Fruit fly (Drosophila melanogaster) whole organism, embryonic: ENCODE results near the gene Gyc89Da.
A peak's percentile ranks its signal among the peaks of the same experiment; 100 is the strongest.

Experiments
- Abd-B ChIP-seq: fragments of 200-800 bp; sonication (Bioruptor generic); optimal IDR thresholded peaks from 2 replicates; lab custom pipeline; 2018; ENCODE audit warnings: missing biosample characterization, mild to moderate bottlenecking, missing genetic modification characterization, moderate library complexity
- CG10565 ChIP-seq: fragments of 200-800 bp; sonication (Bioruptor generic); optimal IDR thresholded peaks from 3 replicates; lab custom pipeline; 2016; ENCODE audit warnings: missing biosample characterization, mild to moderate bottlenecking, missing genetic modification characterization
- CG14014 ChIP-seq: fragments of 200-800 bp; sonication (Bioruptor generic); IDR thresholded peaks from 2 replicates; pipeline ENCODE4 v1.3.6; 2022; ENCODE audit warnings: missing biosample characterization, missing genetic modification characterization
- CG15601 ChIP-seq: fragments of 200-800 bp; sonication (Bioruptor generic); optimal IDR thresholded peaks from 3 replicates; lab custom pipeline; 2019; ENCODE audit warnings: missing biosample characterization, mild to moderate bottlenecking, missing genetic modification characterization, moderate library complexity
- CG16863 ChIP-seq: fragments of 200-800 bp; sonication (Bioruptor generic); optimal IDR thresholded peaks from 3 replicates; lab custom pipeline; 2016; ENCODE audit warnings: missing biosample characterization, missing genetic modification characterization
- CG17328 ChIP-seq: fragments of 200-800 bp; sonication (Bioruptor generic); IDR thresholded peaks from 2 replicates; pipeline ENCODE4 v1.3.6; 2022; ENCODE audit warnings: missing biosample characterization, missing genetic modification characterization
- CG2120 ChIP-seq: fragments of 200-800 bp; sonication (Bioruptor generic); optimal IDR thresholded peaks from 3 replicates; lab custom pipeline; 2016; ENCODE audit warnings: missing biosample characterization, missing genetic modification characterization
- CG2129 ChIP-seq: fragments of 200-800 bp; sonication (Bioruptor generic); IDR thresholded peaks from 2 replicates; pipeline ENCODE4 v1.3.6; 2022; ENCODE audit warnings: missing biosample characterization, missing genetic modification characterization; ENCODE audit not compliant: partially characterized antibody
- CG2678 ChIP-seq: fragments of 200-800 bp; sonication (Bioruptor generic); optimal IDR thresholded peaks from 3 replicates; lab custom pipeline; 2019; ENCODE audit warnings: missing biosample characterization, mild to moderate bottlenecking, missing genetic modification characterization, moderate library complexity
- CG31388 ChIP-seq: fragments of 200-800 bp; sonication (Bioruptor generic); optimal IDR thresholded peaks from 2 replicates; lab custom pipeline; 2016; ENCODE audit warnings: missing biosample characterization, missing genetic modification characterization
- CG34422 ChIP-seq: fragments of 200-800 bp; sonication (Bioruptor generic); IDR thresholded peaks from 3 replicates; pipeline ENCODE4 v1.3.6; 2022; ENCODE audit warnings: missing biosample characterization, missing genetic modification characterization
- CG42726 ChIP-seq: fragments of 200-800 bp; sonication (Bioruptor generic); IDR thresholded peaks from 2 replicates; pipeline ENCODE4 v1.3.6; 2022; ENCODE audit warnings: missing biosample characterization, missing genetic modification characterization; ENCODE audit not compliant: partially characterized antibody
- CG4282 ChIP-seq: fragments of 200-800 bp; sonication (Bioruptor generic); optimal IDR thresholded peaks from 2 replicates; lab custom pipeline; 2016; ENCODE audit warnings: missing biosample characterization, missing genetic modification characterization
- CG4328 ChIP-seq: fragments of 200-800 bp; sonication (Bioruptor generic); optimal IDR thresholded peaks from 3 replicates; lab custom pipeline; 2017; ENCODE audit warnings: missing biosample characterization, missing genetic modification reagents, missing genetic modification characterization
- CG43689 ChIP-seq: fragments of 200-800 bp; sonication (Bioruptor generic); IDR thresholded peaks from 2 replicates; pipeline ENCODE4 v1.3.6; 2022; ENCODE audit warnings: missing biosample characterization, missing genetic modification characterization
- CG4404 ChIP-seq: fragments of 200-800 bp; sonication (Bioruptor generic); IDR thresholded peaks from 2 replicates; pipeline ENCODE4 v1.3.6; 2022; ENCODE audit warnings: missing biosample characterization, missing genetic modification characterization
- CG4424 ChIP-seq: fragments of 200-800 bp; sonication (Bioruptor generic); optimal IDR thresholded peaks from 3 replicates; lab custom pipeline; 2016; ENCODE audit warnings: missing biosample characterization, missing genetic modification characterization
- CG4617 ChIP-seq: fragments of 200-800 bp; sonication (Bioruptor generic); optimal IDR thresholded peaks from 3 replicates; lab custom pipeline; 2016; ENCODE audit warnings: missing biosample characterization, missing genetic modification characterization, borderline replicate concordance
- CG5245 ChIP-seq: fragments of 200-800 bp; sonication (Bioruptor generic); optimal IDR thresholded peaks from 3 replicates; lab custom pipeline; 2016; ENCODE audit warnings: missing biosample characterization, missing genetic modification characterization
- CG6175 ChIP-seq: fragments of 200-800 bp; sonication (Bioruptor generic); IDR thresholded peaks from 3 replicates; pipeline ENCODE4 v1.3.6; 2022; ENCODE audit warnings: missing biosample characterization, missing genetic modification characterization
- CG6683 ChIP-seq: fragments of 200-800 bp; sonication (Bioruptor generic); optimal IDR thresholded peaks from 2 replicates; lab custom pipeline; 2017; ENCODE audit warnings: missing biosample characterization, mild to moderate bottlenecking, missing genetic modification characterization, missing genetic modification reagents
- CG8359 ChIP-seq: fragments of 200-800 bp; sonication (Bioruptor generic); optimal IDR thresholded peaks from 2 replicates; lab custom pipeline; 2017; ENCODE audit warnings: missing biosample characterization, mild to moderate bottlenecking, missing genetic modification characterization, borderline replicate concordance
- CG9876 ChIP-seq: fragments of 200-800 bp; sonication (Bioruptor generic); optimal IDR thresholded peaks from 2 replicates; lab custom pipeline; 2016; ENCODE audit warnings: missing biosample characterization, missing genetic modification characterization
- Dfd ChIP-seq, 2 experiments: fragments of >200 bp; optimal IDR thresholded peaks; 2 replicates each; lab custom pipeline; 2017; ENCODE audit warnings: missing biosample characterization in 2 of 2, missing genetic modification characterization in 2 of 2
- Dip2 ChIP-seq: fragments of 200-800 bp; sonication (Bioruptor generic); IDR thresholded peaks from 2 replicates; pipeline ENCODE4 v1.3.6; 2022; ENCODE audit warnings: missing biosample characterization, missing genetic modification characterization
- Ets65A ChIP-seq: fragments of 200-800 bp; sonication (Bioruptor generic); peaks from one replicate; lab custom pipeline; 2016; ENCODE audit warnings: missing biosample characterization, missing genetic modification characterization
- HmgD ChIP-seq: fragments of 200-800 bp; sonication (Bioruptor generic); optimal IDR thresholded peaks from 3 replicates; lab custom pipeline; 2016; ENCODE audit warnings: missing biosample characterization, missing genetic modification characterization
- Hr3 ChIP-seq: fragments of 200-800 bp; sonication (Bioruptor generic); optimal IDR thresholded peaks from 3 replicates; lab custom pipeline; 2016; ENCODE audit warnings: missing biosample characterization, missing genetic modification characterization
- MTF-1 ChIP-seq: fragments of 200-800 bp; sonication (Bioruptor generic); optimal IDR thresholded peaks from 2 replicates; lab custom pipeline; 2018; ENCODE audit warnings: missing biosample characterization, mild to moderate bottlenecking, missing genetic modification characterization, borderline replicate concordance
- NC2β ChIP-seq: fragments of 200-800 bp; sonication (Bioruptor generic); optimal IDR thresholded peaks from 2 replicates; lab custom pipeline; 2016; ENCODE audit warnings: missing biosample characterization, missing genetic modification characterization
- Ptx1 ChIP-seq: fragments of 200-800 bp; sonication (Bioruptor generic); IDR thresholded peaks from 2 replicates; pipeline ENCODE4 v1.3.6; 2022; ENCODE audit warnings: missing biosample characterization, missing genetic modification characterization
- Side ChIP-seq: fragments of 200-800 bp; sonication (Bioruptor generic); optimal IDR thresholded peaks from 2 replicates; lab custom pipeline; 2016; ENCODE audit warnings: missing biosample characterization, missing genetic modification characterization
- Sry-β ChIP-seq: fragments of 200-800 bp; sonication (Bioruptor generic); optimal IDR thresholded peaks from 2 replicates; lab custom pipeline; 2018; ENCODE audit warnings: missing biosample characterization, mild to moderate bottlenecking, missing genetic modification characterization, moderate library complexity
- ap ChIP-seq: fragments of 200-800 bp; sonication (Bioruptor generic); IDR thresholded peaks from 2 replicates; pipeline ENCODE4 v1.3.6; 2022; ENCODE audit warnings: missing biosample characterization, missing genetic modification characterization
- ase ChIP-seq: fragments of 200-800 bp; sonication (Bioruptor generic); IDR thresholded peaks from 3 replicates; pipeline ENCODE4 v1.3.6; 2022; ENCODE audit warnings: missing biosample characterization, missing genetic modification characterization
- ash1 ChIP-seq: fragments of 200-800 bp; sonication (Bioruptor generic); optimal IDR thresholded peaks from 2 replicates; lab custom pipeline; 2018; ENCODE audit warnings: missing biosample characterization, mild to moderate bottlenecking, missing genetic modification characterization
- dysf ChIP-seq: fragments of 200-800 bp; sonication (Bioruptor generic); IDR thresholded peaks from 3 replicates; pipeline ENCODE4 v1.3.6; 2022; ENCODE audit warnings: missing biosample characterization, missing genetic modification characterization
- gcm2 ChIP-seq: fragments of 200-800 bp; sonication (Bioruptor generic); optimal IDR thresholded peaks from 2 replicates; lab custom pipeline; 2016; ENCODE audit warnings: missing biosample characterization, missing genetic modification characterization
- grn ChIP-seq: fragments of 200-800 bp; sonication (Bioruptor generic); optimal IDR thresholded peaks from 3 replicates; lab custom pipeline; 2017; ENCODE audit warnings: missing biosample characterization, missing genetic modification characterization
- insv ChIP-seq, 2 experiments: fragments of 200-800 bp; sonication (Bioruptor generic); optimal IDR thresholded peaks; 3 replicates each; lab custom pipeline; 2016 to 2018; ENCODE audit warnings: missing biosample characterization in 2 of 2, missing genetic modification characterization in 2 of 2
- lola ChIP-seq, 3 experiments: fragments of >200 bp in 2 of 3; fragments of 200-800 bp in 1 of 3; sonication (Bioruptor generic) in 1 of 3; optimal IDR thresholded peaks; 2 replicates each; lab custom pipeline; 2017 to 2019; ENCODE audit warnings: missing biosample characterization in 3 of 3, missing genetic modification characterization in 3 of 3, mild to moderate bottlenecking in 1 of 3, moderate library complexity in 1 of 3
- pb ChIP-seq: fragments of 200-800 bp; sonication (Bioruptor generic); optimal IDR thresholded peaks from 3 replicates; lab custom pipeline; 2016; ENCODE audit warnings: missing biosample characterization, missing genetic modification characterization
- pnt ChIP-seq: fragments of 200-800 bp; sonication (Bioruptor generic); optimal IDR thresholded peaks from 3 replicates; lab custom pipeline; 2016; ENCODE audit warnings: missing biosample characterization, missing genetic modification characterization
- pum ChIP-seq: fragments of 200-800 bp; sonication (Bioruptor generic); optimal IDR thresholded peaks from 2 replicates; lab custom pipeline; 2016; ENCODE audit warnings: missing biosample characterization, missing genetic modification characterization
- pzg ChIP-seq: fragments of 200-800 bp; sonication (Bioruptor generic); optimal IDR thresholded peaks from 3 replicates; lab custom pipeline; 2018; ENCODE audit warnings: missing biosample characterization, mild to moderate bottlenecking, missing genetic modification characterization, moderate library complexity
- sens-2 ChIP-seq: fragments of 200-800 bp; sonication (Bioruptor generic); IDR thresholded peaks from 2 replicates; pipeline ENCODE4 v1.3.6; 2022; ENCODE audit warnings: missing biosample characterization, missing genetic modification characterization
- slp2 ChIP-seq: fragments of 200-800 bp; sonication (Bioruptor generic); optimal IDR thresholded peaks from 2 replicates; lab custom pipeline; 2016; ENCODE audit warnings: missing biosample characterization, missing genetic modification characterization
- tgo ChIP-seq: fragments of 200-800 bp; sonication (Bioruptor generic); IDR thresholded peaks from 3 replicates; pipeline ENCODE4 v1.3.6; 2022; ENCODE audit warnings: missing biosample characterization, missing genetic modification characterization
- tna ChIP-seq: fragments of 200-800 bp; sonication (Bioruptor generic); IDR thresholded peaks from 2 replicates; pipeline ENCODE4 v1.3.6; 2022; ENCODE audit warnings: missing biosample characterization, missing genetic modification characterization; ENCODE audit not compliant: partially characterized antibody
- twi ChIP-seq: fragments of 200-800 bp; optimal IDR thresholded peaks from 2 replicates; lab custom pipeline; 2019; ENCODE audit warnings: missing biosample characterization, mild to moderate bottlenecking, missing genetic modification characterization, moderate library complexity
- zfh2 ChIP-seq: fragments of 200-800 bp; sonication (Bioruptor generic); optimal IDR thresholded peaks from 2 replicates; lab custom pipeline; 2016; ENCODE audit warnings: missing biosample characterization, missing genetic modification characterization

The Gyc89Da gene

DNA sequence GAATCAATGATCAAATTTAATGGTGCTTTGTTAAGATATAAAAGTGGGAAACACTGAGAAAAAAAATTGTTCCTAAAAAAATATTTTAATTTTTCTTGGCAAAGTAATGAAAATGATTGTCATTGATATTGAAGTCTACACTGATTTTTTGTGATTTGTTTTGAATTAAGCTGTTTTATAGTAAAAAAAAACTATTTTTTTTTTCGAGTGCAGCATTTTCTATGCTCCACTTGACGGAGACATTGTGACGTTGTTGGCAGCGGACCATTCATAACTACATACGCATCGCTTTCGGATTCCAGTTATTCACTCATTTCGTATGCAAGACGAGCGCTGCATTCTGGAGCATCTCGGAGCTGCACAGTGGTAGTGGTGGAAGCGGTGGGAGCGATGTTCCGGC, 51.8 kb downstream of the Gyc89Da start (continued):
- TF ChIP-seq CG4424 (GFP tag; lab: Kevin White, UChicago) (peak; percentile 66), CG4282 (GFP tag; lab: Kevin White, UChicago) (no peak), CG6175 (GFP tag; lab: Robert Waterston, UW) (no peak), tna (GFP tag; lab: Robert Waterston, UW) (no peak), NC2β (GFP tag; lab: Kevin White, UChicago) (peak; percentile 35), CG2129 (no peak), insv (GFP tag; optimal IDR thresholded peaks at IDR 0.05; lab: Kevin White, UChicago) (no peak), Ets65A (GFP tag; lab: Kevin White, UChicago) (peak; percentile 81), MTF-1 (GFP tag; lab: Kevin White, UChicago) (peak; percentile 78), Side (peak; percentile 56), ash1 (no peak), dysf (GFP tag; lab: Robert Waterston, UW) (peak; percentile 67), twi (tag; lab: Kevin White, UChicago) (no peak), gcm2 (GFP tag; lab: Kevin White, UChicago) (no peak), CG8359 (GFP tag; lab: Kevin White, UChicago) (peak; percentile 64), tgo (GFP tag; lab: Robert Waterston, UW) (peak; percentile 70), slp2 (no peak), zfh2 (GFP tag; lab: Kevin White, UChicago) (no peak), CG4328 (peak; percentile 11), CG2678 (tag; lab: Kevin White, UChicago) (peak; percentile 90), grn (GFP tag; lab: Kevin White, UChicago) (no peak), lola (GFP tag; optimal IDR thresholded peaks at IDR 0.05; lab: Kevin White, UChicago) (peak in 1 of 3 experiments; percentile 34), CG9876 (no peak), CG42726 (no peak), Abd-B (GFP tag; lab: Kevin White, UChicago) (peak; percentile 35), CG4617 (no peak), CG2120 (GFP tag; lab: Kevin White, UChicago) (no peak), Hr3 (GFP tag; lab: Kevin White, UChicago) (peak; percentile 31), ap (peak; percentile 65), CG43689 (GFP tag; lab: Robert Waterston, UW) (0 out of 2 replicates have a peak, but pooled peaks have one; percentile 41), sens-2 (GFP tag; lab: Robert Waterston, UW) (peak; percentile 83), Dfd (GFP tag; optimal IDR thresholded peaks at IDR 0.05; lab: Kevin White, UChicago) (no peak), HmgD (GFP tag; lab: Kevin White, UChicago) (no peak), CG31388 (GFP tag; lab: Kevin White, UChicago) (peak; percentile 16), CG4404 (GFP tag; lab: Robert Waterston, UW) (no peak), CG16863 (GFP tag; lab: Kevin White, UChicago) (no peak), CG14014 (GFP tag; lab: Robert Waterston, UW) (peak; percentile 35; the same call in 1 of the 2 replicates), pum (peak; percentile 60), CG10565 (GFP tag; lab: Kevin White, UChicago) (no peak), pb (GFP tag; lab: Kevin White, UChicago) (no peak), CG15601 (tag; lab: Kevin White, UChicago) (peak; percentile 36), CG6683 (GFP tag; lab: Kevin White, UChicago) (no peak), ase (GFP tag; lab: Robert Waterston, UW) (peak; percentile 73; the same call in 2 of the 3 replicates), Sry-β (no peak), CG34422 (GFP tag; lab: Robert Waterston, UW) (peak; percentile 66; the same call in 2 of the 3 replicates), CG5245 (GFP tag; lab: Kevin White, UChicago) (peak; percentile 87), CG17328 (GFP tag; lab: Robert Waterston, UW) (peak; percentile 93), Ptx1 (peak; percentile 76), Dip2 (no peak), pnt (GFP tag; lab: Kevin White, UChicago) (peak; percentile 49), pzg (GFP tag; lab: Kevin White, UChicago) (no peak)
